Worm (Caenorhabditis elegans) whole organism, L2 larva: ENCODE results near the gene C10F3.7.

Experiments used
- C34F6.9 ChIP-seq: fragments of 150-350 bp; optimal IDR thresholded peaks from 2 replicates; lab custom pipeline; 2014; ENCODE audit warnings: missing biosample characterization, missing genetic modification characterization
- mdl-1 ChIP-seq, 2 experiments: fragments of 150-350 bp in 1 of 2; sonication (generic microtip) in 1 of 2; optimal IDR thresholded peaks; 2 replicates each; lab custom pipeline; 2017; ENCODE audit warnings: missing biosample characterization in 2 of 2, missing genetic modification characterization in 2 of 2
- nhr-237 ChIP-seq: fragments of 150-350 bp; optimal IDR thresholded peaks from 2 replicates; lab custom pipeline; 2014; ENCODE audit warnings: missing biosample characterization, missing genetic modification characterization
- nhr-77 ChIP-seq: fragments of 150-350 bp; optimal IDR thresholded peaks from 2 replicates; lab custom pipeline; 2014; ENCODE audit warnings: missing biosample characterization, missing genetic modification characterization
- sma-3 ChIP-seq: sonication (generic microtip); optimal IDR thresholded peaks from 2 replicates; lab custom pipeline; 2016; ENCODE audit warnings: missing genetic modification reagents, missing genetic modification characterization, missing compliant biosample characterization
- unc-62 ChIP-seq: fragments of 150-350 bp; optimal IDR thresholded peaks from 2 replicates; lab custom pipeline; 2014; ENCODE audit warnings: missing biosample characterization, missing genetic modification reagents, missing genetic modification characterization

- no peak for TF ChIP-seq unc-62 (GFP tag; lab: Kevin White, UChicago)
- TF ChIP-seq C34F6.9 = no peak
- TF ChIP-seq nhr-237 (tag; lab: Kevin White, UChicago) = no peak
- no peak for TF ChIP-seq mdl-1 (tag; optimal IDR thresholded peaks at IDR 0.05; lab: Kevin White, UChicago)
- no peak for TF ChIP-seq nhr-77 (tag; lab: Kevin White, UChicago)
- no peak for TF ChIP-seq sma-3 (GFP tag; lab: Kevin White, UChicago)
Measured at ce11 chrV:5984244-5984643, 2.4 kb downstream of the C10F3.7 start.
